Fruit fly (Drosophila melanogaster) whole organism, embryonic: ENCODE measurements around the gene Hr78.

Experiments used
- Atf3 ChIP-seq: fragments of 200-800 bp; sonication (Bioruptor generic); optimal IDR thresholded peaks from 3 replicates; lab custom pipeline; 2016; ENCODE audit warnings: missing biosample characterization, missing genetic modification characterization
- Bgb ChIP-seq: fragments of 200-800 bp; sonication (Bioruptor generic); IDR thresholded peaks from 2 replicates; pipeline ENCODE4 v1.3.6; 2022; ENCODE audit warnings: missing biosample characterization, missing genetic modification characterization; ENCODE audit not compliant: partially characterized antibody
- BtbVII ChIP-seq: fragments of 200-800 bp; sonication (Bioruptor generic); optimal IDR thresholded peaks from 3 replicates; lab custom pipeline; 2017; ENCODE audit warnings: missing biosample characterization, mild to moderate bottlenecking, missing genetic modification characterization
- CG10565 ChIP-seq: fragments of 200-800 bp; sonication (Bioruptor generic); optimal IDR thresholded peaks from 3 replicates; lab custom pipeline; 2016; ENCODE audit warnings: missing biosample characterization, mild to moderate bottlenecking, missing genetic modification characterization
- CG10654 ChIP-seq: fragments of 200-800 bp; sonication (Bioruptor generic); optimal IDR thresholded peaks from 2 replicates; lab custom pipeline; 2016; ENCODE audit warnings: missing biosample characterization, missing genetic modification characterization
- CG11093 ChIP-seq: fragments of 200-800 bp; sonication (Bioruptor generic); IDR thresholded peaks from 3 replicates; pipeline ENCODE4 v1.3.6; 2022; ENCODE audit warnings: missing biosample characterization, missing genetic modification characterization
- CG11398 ChIP-seq: fragments of 200-800 bp; sonication (Bioruptor generic); optimal IDR thresholded peaks from 2 replicates; lab custom pipeline; 2016; ENCODE audit warnings: missing biosample characterization, missing genetic modification characterization
- CG11696 ChIP-seq: fragments of 200-800 bp; sonication (Bioruptor generic); IDR thresholded peaks from 2 replicates; pipeline ENCODE4 v1.3.6; 2022; ENCODE audit warnings: missing biosample characterization, missing genetic modification characterization
- CG13287 ChIP-seq: fragments of 200-800 bp; sonication (Bioruptor generic); IDR thresholded peaks from 2 replicates; pipeline ENCODE4 v1.3.6; 2022; ENCODE audit warnings: missing biosample characterization, missing genetic modification characterization; ENCODE audit not compliant: partially characterized antibody
- CG14860 ChIP-seq: fragments of 200-800 bp; sonication (Bioruptor generic); IDR thresholded peaks from 3 replicates; pipeline ENCODE4 v1.3.6; 2022; ENCODE audit warnings: missing biosample characterization, missing genetic modification characterization; ENCODE audit not compliant: partially characterized antibody
- CG15601 ChIP-seq: fragments of 200-800 bp; sonication (Bioruptor generic); optimal IDR thresholded peaks from 3 replicates; lab custom pipeline; 2019; ENCODE audit warnings: missing biosample characterization, mild to moderate bottlenecking, missing genetic modification characterization, moderate library complexity
- CG16779 ChIP-seq: fragments of 200-800 bp; sonication (Bioruptor generic); IDR thresholded peaks from 2 replicates; pipeline ENCODE4 v1.3.6; 2022; ENCODE audit warnings: missing biosample characterization, missing genetic modification characterization
- CG16815 ChIP-seq: fragments of 200-800 bp; sonication (Bioruptor generic); optimal IDR thresholded peaks from 3 replicates; lab custom pipeline; 2017; ENCODE audit warnings: missing biosample characterization, mild to moderate bottlenecking, missing genetic modification characterization
- CG17359 ChIP-seq: fragments of 200-800 bp; sonication (Bioruptor generic); optimal IDR thresholded peaks from 3 replicates; lab custom pipeline; 2018; ENCODE audit warnings: missing biosample characterization, mild to moderate bottlenecking, missing genetic modification characterization, moderate library complexity
- CG2202 ChIP-seq: fragments of 200-800 bp; sonication (Bioruptor generic); optimal IDR thresholded peaks from 2 replicates; lab custom pipeline; 2018; ENCODE audit warnings: missing biosample characterization, mild to moderate bottlenecking, missing genetic modification characterization
- CG2712 ChIP-seq: fragments of 200-800 bp; optimal IDR thresholded peaks from 3 replicates; lab custom pipeline; 2019; ENCODE audit warnings: missing biosample characterization, mild to moderate bottlenecking, missing genetic modification characterization, moderate library complexity
- CG32532 ChIP-seq: fragments of 200-800 bp; sonication (Bioruptor generic); IDR thresholded peaks from 2 replicates; pipeline ENCODE4 v1.3.6; 2022; ENCODE audit warnings: missing biosample characterization, missing genetic modification characterization
- CG3726 ChIP-seq: fragments of 200-800 bp; sonication (Bioruptor generic); IDR thresholded peaks from 3 replicates; pipeline ENCODE4, ENCODE4 v1.3.6; 2022; ENCODE audit warnings: missing biosample characterization, missing genetic modification characterization
- CG4820 ChIP-seq: fragments of 200-800 bp; sonication (Bioruptor generic); optimal IDR thresholded peaks from 3 replicates; lab custom pipeline; 2016; ENCODE audit warnings: missing biosample characterization, missing genetic modification characterization
- CG7963 ChIP-seq: fragments of 200-800 bp; sonication (Bioruptor generic); IDR thresholded peaks from 3 replicates; pipeline ENCODE4 v1.3.6; 2022; ENCODE audit warnings: missing biosample characterization, missing genetic modification characterization; ENCODE audit not compliant: partially characterized antibody
- Camta ChIP-seq: fragments of 200-800 bp; sonication (Bioruptor generic); optimal IDR thresholded peaks from 2 replicates; lab custom pipeline; 2016; ENCODE audit warnings: missing biosample characterization, missing genetic modification characterization
- D19B ChIP-seq: fragments of 200-800 bp; sonication (Bioruptor generic); optimal IDR thresholded peaks from 2 replicates; lab custom pipeline; 2017; ENCODE audit warnings: missing biosample characterization, mild to moderate bottlenecking, missing genetic modification characterization
- Dbx ChIP-seq: fragments of 200-800 bp; sonication (Bioruptor generic); IDR thresholded peaks from 3 replicates; pipeline ENCODE4 v1.3.6; 2022; ENCODE audit warnings: missing biosample characterization, missing genetic modification characterization
- Fer1 ChIP-seq: fragments of 200-800 bp; sonication (Bioruptor generic); optimal IDR thresholded peaks from 2 replicates; lab custom pipeline; 2017; ENCODE audit warnings: missing biosample characterization, mild to moderate bottlenecking, missing genetic modification characterization
- Fer2 ChIP-seq: fragments of 200-800 bp; sonication (Bioruptor generic); optimal IDR thresholded peaks from 2 replicates; lab custom pipeline; 2018; ENCODE audit warnings: missing biosample characterization, mild to moderate bottlenecking, missing genetic modification characterization, moderate library complexity
- Gug ChIP-seq: fragments of 200-800 bp; sonication (Bioruptor generic); IDR thresholded peaks from 4 replicates; pipeline ENCODE4 v1.3.6; 2022; ENCODE audit warnings: missing biosample characterization, missing genetic modification characterization
- Hand ChIP-seq: fragments of 200-800 bp; sonication (Bioruptor generic); optimal IDR thresholded peaks from 2 replicates; lab custom pipeline; 2017; ENCODE audit warnings: mild to moderate bottlenecking, missing biosample characterization, missing genetic modification reagents, missing genetic modification characterization
- HmgZ ChIP-seq: fragments of 200-800 bp; sonication (Bioruptor generic); optimal IDR thresholded peaks from 2 replicates; lab custom pipeline; 2018; ENCODE audit warnings: missing biosample characterization, mild to moderate bottlenecking, missing genetic modification characterization
- Hmr ChIP-seq: fragments of 200-800 bp; sonication (Bioruptor generic); optimal IDR thresholded peaks from 3 replicates; lab custom pipeline; 2017; ENCODE audit warnings: mild to moderate bottlenecking, missing biosample characterization, missing genetic modification reagents, missing genetic modification characterization
- Mad ChIP-seq: fragments of 200-800 bp; sonication (Bioruptor generic); optimal IDR thresholded peaks from 2 replicates; lab custom pipeline; 2016; ENCODE audit warnings: missing biosample characterization, missing genetic modification characterization
- Sox102F ChIP-seq: fragments of 200-800 bp; sonication (Bioruptor generic); optimal IDR thresholded peaks from 2 replicates; lab custom pipeline; 2018; ENCODE audit warnings: missing biosample characterization, mild to moderate bottlenecking, missing genetic modification characterization, moderate library complexity
- Ssrp ChIP-seq: fragments of 200-800 bp; sonication (Bioruptor generic); optimal IDR thresholded peaks from 2 replicates; lab custom pipeline; 2018; ENCODE audit warnings: missing biosample characterization, mild to moderate bottlenecking, missing genetic modification characterization, moderate library complexity
- YL-1 ChIP-seq: fragments of 200-800 bp; sonication (Bioruptor generic); optimal IDR thresholded peaks from 3 replicates; lab custom pipeline; 2017; ENCODE audit warnings: missing biosample characterization, mild to moderate bottlenecking, missing genetic modification characterization
- ap ChIP-seq: fragments of 200-800 bp; sonication (Bioruptor generic); IDR thresholded peaks from 2 replicates; pipeline ENCODE4 v1.3.6; 2022; ENCODE audit warnings: missing biosample characterization, missing genetic modification characterization
- bowl ChIP-seq: fragments of 200-800 bp; sonication (Bioruptor generic); IDR thresholded peaks from 2 replicates; pipeline ENCODE4 v1.3.6; 2022; ENCODE audit warnings: missing biosample characterization, missing genetic modification characterization
- caup ChIP-seq: fragments of 200-800 bp; sonication (Bioruptor generic); optimal IDR thresholded peaks from 3 replicates; lab custom pipeline; 2017; ENCODE audit warnings: missing biosample characterization, mild to moderate bottlenecking, missing genetic modification characterization, moderate library complexity; ENCODE audit not compliant: severe bottlenecking
- corto ChIP-seq: fragments of 200-800 bp; sonication (Bioruptor generic); optimal IDR thresholded peaks from 2 replicates; lab custom pipeline; 2016; ENCODE audit warnings: missing biosample characterization, mild to moderate bottlenecking, missing genetic modification characterization, moderate library complexity
- cwo ChIP-seq: fragments of 200-800 bp; sonication (Bioruptor generic); optimal IDR thresholded peaks from 3 replicates; lab custom pipeline; 2017; ENCODE audit warnings: missing biosample characterization, missing genetic modification characterization, mild to moderate bottlenecking, moderate library complexity, missing genetic modification reagents
- dati ChIP-seq: fragments of 200-800 bp; sonication (Bioruptor generic); IDR thresholded peaks from 2 replicates; pipeline ENCODE4 v1.3.6; 2022; ENCODE audit warnings: missing biosample characterization, missing genetic modification characterization
- disco-r ChIP-seq: fragments of 200-800 bp; sonication (Bioruptor generic); optimal IDR thresholded peaks from 2 replicates; lab custom pipeline; 2016; ENCODE audit warnings: missing biosample characterization, missing genetic modification characterization
- ftz-f1 ChIP-seq: fragments of 200-800 bp; sonication (Bioruptor generic); optimal IDR thresholded peaks from 2 replicates; lab custom pipeline; 2016; ENCODE audit warnings: missing biosample characterization, missing genetic modification characterization
- ham ChIP-seq: fragments of 200-800 bp; sonication (Bioruptor generic); IDR thresholded peaks from 2 replicates; pipeline ENCODE4 v1.3.6; 2022; ENCODE audit warnings: missing biosample characterization, missing genetic modification characterization
- lbe ChIP-seq: fragments of 200-800 bp; sonication (Bioruptor generic); optimal IDR thresholded peaks from 2 replicates; lab custom pipeline; 2016; ENCODE audit warnings: missing biosample characterization, mild to moderate bottlenecking, missing genetic modification characterization
- luna ChIP-seq: fragments of 200-800 bp; sonication (Bioruptor generic); optimal IDR thresholded peaks from 2 replicates; lab custom pipeline; 2016; ENCODE audit warnings: missing biosample characterization, missing genetic modification characterization
- maf-S ChIP-seq: fragments of 200-800 bp; sonication (Bioruptor generic); optimal IDR thresholded peaks from 2 replicates; lab custom pipeline; 2016; ENCODE audit warnings: missing biosample characterization, missing genetic modification characterization
- org-1 ChIP-seq: fragments of 200-800 bp; sonication (Bioruptor generic); optimal IDR thresholded peaks from 2 replicates; lab custom pipeline; 2017; ENCODE audit warnings: missing biosample characterization, missing genetic modification characterization
- p53 ChIP-seq: fragments of 200-800 bp; sonication (Bioruptor generic); optimal IDR thresholded peaks from 2 replicates; lab custom pipeline; 2016; ENCODE audit warnings: missing biosample characterization, missing genetic modification characterization
- slou ChIP-seq: fragments of 200-800 bp; sonication (Bioruptor generic); optimal IDR thresholded peaks from 3 replicates; lab custom pipeline; 2016; ENCODE audit warnings: missing biosample characterization, missing genetic modification characterization
- ssp ChIP-seq: fragments of 200-800 bp; sonication (Bioruptor generic); IDR thresholded peaks from 2 replicates; pipeline ENCODE4 v1.3.6; 2022; ENCODE audit warnings: missing biosample characterization, missing genetic modification characterization
- vvl ChIP-seq: fragments of 200-800 bp; sonication (Bioruptor generic); IDR thresholded peaks from 2 replicates; pipeline ENCODE4 v1.3.6; 2022; ENCODE audit warnings: missing biosample characterization, missing genetic modification characterization

The Hr78 gene

DNA sequence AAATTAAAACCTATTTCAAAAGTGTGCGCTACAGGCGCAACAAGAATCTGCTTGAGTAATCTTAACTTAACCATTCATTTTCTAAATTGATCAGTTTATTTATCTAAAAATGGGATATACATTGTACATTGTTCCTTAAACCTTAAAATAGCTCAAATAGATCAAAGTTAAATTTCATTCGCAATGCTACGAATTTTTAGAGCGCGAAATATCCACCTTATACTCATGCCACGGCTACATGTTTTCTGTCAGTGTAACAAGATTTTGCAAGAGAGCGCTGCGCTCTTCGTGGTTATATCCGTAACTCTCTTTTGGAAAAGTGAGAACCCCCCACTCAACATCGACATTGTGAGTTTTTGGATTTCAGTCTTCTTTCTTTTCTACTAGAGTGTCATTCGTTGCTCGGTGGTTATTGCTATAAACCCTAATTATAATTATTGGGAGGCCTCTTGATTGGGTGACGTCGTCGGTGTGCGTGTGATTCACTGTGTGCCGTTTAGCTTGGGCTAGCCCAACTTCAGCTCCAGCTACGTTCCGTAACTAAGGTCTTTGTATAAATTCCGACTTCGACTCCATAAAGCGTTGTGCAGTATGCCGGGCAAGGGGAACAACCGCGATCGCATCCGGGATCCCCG is 12.3 kb upstream of the Hr78 start (continued):
- TF ChIP-seq HmgZ (tag; lab: Kevin White, UChicago), result no peak
- no peak for TF ChIP-seq ssp (GFP tag; lab: Robert Waterston, UW)
- TF ChIP-seq CG10654 (GFP tag; lab: Kevin White, UChicago), result no peak
- no peak for TF ChIP-seq ham (GFP tag; lab: Robert Waterston, UW)
- no peak for TF ChIP-seq lbe
- TF ChIP-seq Fer1 (GFP tag; lab: Kevin White, UChicago), result peak; percentile 39
- TF ChIP-seq Atf3, result peak; percentile 49
- no peak for TF ChIP-seq disco-r (GFP tag; lab: Kevin White, UChicago)
- TF ChIP-seq CG16779, result no peak
- TF ChIP-seq Hmr (GFP tag; lab: Kevin White, UChicago), result peak; percentile 48
- peak; percentile 41; the same call in 1 of the 4 replicates for TF ChIP-seq Gug (GFP tag; lab: Robert Waterston, UW)
- no peak for TF ChIP-seq luna (GFP tag; lab: Kevin White, UChicago)
- no peak for TF ChIP-seq Bgb (GFP tag; lab: Robert Waterston, UW)
- no peak for TF ChIP-seq Fer2 (tag; lab: Kevin White, UChicago)
- TF ChIP-seq corto (GFP tag; lab: Kevin White, UChicago), result no peak
- TF ChIP-seq CG10565 (GFP tag; lab: Kevin White, UChicago), result no peak
- no peak for TF ChIP-seq CG11093 (GFP tag; lab: Robert Waterston, UW)
- TF ChIP-seq CG15601 (tag; lab: Kevin White, UChicago), result no peak
- TF ChIP-seq Hand (GFP tag; lab: Kevin White, UChicago), result peak; percentile 35
- TF ChIP-seq Ssrp (tag; lab: Kevin White, UChicago), result no peak
- TF ChIP-seq vvl, result peak; percentile 61
- no peak for TF ChIP-seq CG13287 (GFP tag; lab: Robert Waterston, UW)
- TF ChIP-seq maf-S (GFP tag; lab: Kevin White, UChicago), result peak; percentile 12
- no peak for TF ChIP-seq ftz-f1 (GFP tag; lab: Kevin White, UChicago)
- no peak for TF ChIP-seq CG3726 (GFP tag; lab: Robert Waterston, UW)
- peak; percentile 23 for TF ChIP-seq Camta (GFP tag; lab: Kevin White, UChicago)
- TF ChIP-seq dati (GFP tag; lab: Robert Waterston, UW), result no peak
- no peak for TF ChIP-seq org-1 (GFP tag; lab: Kevin White, UChicago)
- no peak for TF ChIP-seq bowl (GFP tag; lab: Robert Waterston, UW)
- TF ChIP-seq Dbx, result 0 out of 3 replicates have a peak, but pooled peaks have one; percentile 24
- TF ChIP-seq Sox102F, result peak; percentile 44
- TF ChIP-seq CG2712, result peak; percentile 51
- peak; percentile 38 for TF ChIP-seq CG17359 (tag; lab: Kevin White, UChicago)
- no peak for TF ChIP-seq YL-1 (GFP tag; lab: Kevin White, UChicago)
- no peak for TF ChIP-seq CG11696 (GFP tag; lab: Robert Waterston, UW)
- no peak for TF ChIP-seq ap (GFP tag; lab: Robert Waterston, UW)
- no peak for TF ChIP-seq CG14860 (GFP tag; lab: Robert Waterston, UW)
- TF ChIP-seq CG4820, result no peak
- no peak for TF ChIP-seq Mad (GFP tag; lab: Kevin White, UChicago)
- TF ChIP-seq CG7963 (GFP tag; lab: Robert Waterston, UW), result no peak
- TF ChIP-seq CG16815 (GFP tag; lab: Kevin White, UChicago), result no peak
- TF ChIP-seq BtbVII (GFP tag; lab: Kevin White, UChicago), result peak; percentile 53
- no peak for TF ChIP-seq slou (GFP tag; lab: Kevin White, UChicago)
- TF ChIP-seq D19B (GFP tag; lab: Kevin White, UChicago), result no peak
- TF ChIP-seq CG32532, result 0 out of 2 replicates have a peak, but pooled peaks have one; percentile 23
- no peak for TF ChIP-seq CG11398 (GFP tag; lab: Kevin White, UChicago)
- TF ChIP-seq p53 (GFP tag; lab: Kevin White, UChicago), result no peak
- no peak for TF ChIP-seq CG2202 (tag; lab: Kevin White, UChicago)
- no peak for TF ChIP-seq cwo (GFP tag; lab: Kevin White, UChicago)
- TF ChIP-seq caup, result peak; percentile 13
